Worm (Caenorhabditis elegans) whole organism, late embryonic: ENCODE data around the gene spe-44.

Experiments
- K09A11.1 ChIP-seq: sonication (generic microtip); optimal IDR thresholded peaks from 2 replicates; lab custom pipeline; 2017; ENCODE audit warnings: antibody characterized with exemption, mild to moderate bottlenecking, missing genetic modification characterization, missing compliant biosample characterization; ENCODE audit not compliant: insufficient read depth
- nfya-1 ChIP-seq: sonication (generic microtip); optimal IDR thresholded peaks from 2 replicates; lab custom pipeline; 2017; ENCODE audit warnings: missing genetic modification characterization, mild to moderate bottlenecking, missing compliant biosample characterization, antibody characterized with exemption, moderate library complexity

- TF ChIP-seq K09A11.1 (tag; lab: Kevin White, UChicago) (no peak), nfya-1 (tag; lab: Kevin White, UChicago) (no peak)
These were observed 25.5 kb downstream of the spe-44 start, which contains the start of gene col-130 for ce11 chrIV:12428467-12428866.
